Fruit fly (Drosophila melanogaster) whole organism, embryonic: ENCODE data around the gene Mic26-27.

ENCODE experiments used
- Atf3 ChIP-seq: fragments of 200-800 bp; sonication (Bioruptor generic); optimal IDR thresholded peaks from 3 replicates; lab custom pipeline; 2016; ENCODE audit warnings: missing biosample characterization, missing genetic modification characterization
- BEAF-32 ChIP-seq: fragments of 200-800 bp; sonication (Bioruptor generic); optimal IDR thresholded peaks from 3 replicates; lab custom pipeline; 2017; ENCODE audit warnings: missing biosample characterization, missing genetic modification characterization, mild to moderate bottlenecking, moderate library complexity, missing genetic modification reagents
- BtbVII ChIP-seq: fragments of 200-800 bp; sonication (Bioruptor generic); optimal IDR thresholded peaks from 3 replicates; lab custom pipeline; 2017; ENCODE audit warnings: missing biosample characterization, mild to moderate bottlenecking, missing genetic modification characterization
- CG10274 ChIP-seq: fragments of 200-800 bp; sonication (Bioruptor generic); optimal IDR thresholded peaks from 3 replicates; lab custom pipeline; 2017; ENCODE audit warnings: missing biosample characterization, mild to moderate bottlenecking, missing genetic modification characterization
- CG10321 ChIP-seq: fragments of 200-800 bp; sonication (Bioruptor generic); IDR thresholded peaks from 2 replicates; pipeline ENCODE4 v1.3.6; 2022; ENCODE audit warnings: missing biosample characterization, missing genetic modification characterization
- CG14441 ChIP-seq: fragments of 200-800 bp; sonication (Bioruptor generic); IDR thresholded peaks from 2 replicates; pipeline ENCODE4 v1.3.6; 2022; ENCODE audit warnings: missing biosample characterization, missing genetic modification characterization
- CG15269 ChIP-seq: fragments of 200-800 bp; sonication (Bioruptor generic); optimal IDR thresholded peaks from 2 replicates; lab custom pipeline; 2018; ENCODE audit warnings: missing biosample characterization, mild to moderate bottlenecking, missing genetic modification characterization, moderate library complexity
- CG15514 ChIP-seq: fragments of 200-800 bp; sonication (Bioruptor generic); optimal IDR thresholded peaks from 3 replicates; lab custom pipeline; 2017; ENCODE audit warnings: missing biosample characterization, missing genetic modification characterization, mild to moderate bottlenecking, moderate library complexity, missing genetic modification reagents
- CG18599 ChIP-seq: fragments of 200-800 bp; sonication (Bioruptor generic); optimal IDR thresholded peaks from 3 replicates; lab custom pipeline; 2017; ENCODE audit warnings: missing biosample characterization, missing genetic modification characterization, mild to moderate bottlenecking, moderate library complexity, missing genetic modification reagents
- CG2199 ChIP-seq: fragments of 200-800 bp; sonication (Bioruptor generic); IDR thresholded peaks from 3 replicates; pipeline ENCODE4 v1.3.6; 2022; ENCODE audit warnings: missing biosample characterization, missing genetic modification characterization
- CG30403 ChIP-seq: fragments of 200-800 bp; sonication (Bioruptor generic); optimal IDR thresholded peaks from 3 replicates; lab custom pipeline; 2016; ENCODE audit warnings: missing biosample characterization, missing genetic modification characterization
- CG30431 ChIP-seq: fragments of 200-800 bp; sonication (Bioruptor generic); optimal IDR thresholded peaks from 2 replicates; lab custom pipeline; 2017; ENCODE audit warnings: missing biosample characterization, missing genetic modification characterization
- CG32772 ChIP-seq: fragments of 200-800 bp; sonication (Bioruptor generic); IDR thresholded peaks from 2 replicates; pipeline ENCODE4 v1.3.6; 2022; ENCODE audit warnings: missing biosample characterization, missing genetic modification characterization
- CG3838 ChIP-seq: fragments of 200-800 bp; sonication (Bioruptor generic); optimal IDR thresholded peaks from 3 replicates; lab custom pipeline; 2016; ENCODE audit warnings: missing biosample characterization, missing genetic modification characterization
- CG3995 ChIP-seq: fragments of 200-800 bp; sonication (Bioruptor generic); optimal IDR thresholded peaks from 3 replicates; lab custom pipeline; 2016; ENCODE audit warnings: missing biosample characterization, missing genetic modification characterization
- CG43689 ChIP-seq: fragments of 200-800 bp; sonication (Bioruptor generic); IDR thresholded peaks from 2 replicates; pipeline ENCODE4 v1.3.6; 2022; ENCODE audit warnings: missing biosample characterization, missing genetic modification characterization
- CG5245 ChIP-seq: fragments of 200-800 bp; sonication (Bioruptor generic); optimal IDR thresholded peaks from 3 replicates; lab custom pipeline; 2016; ENCODE audit warnings: missing biosample characterization, missing genetic modification characterization
- CG7556 ChIP-seq: fragments of 200-800 bp; sonication (Bioruptor generic); optimal IDR thresholded peaks from 2 replicates; lab custom pipeline; 2017; ENCODE audit warnings: missing biosample characterization, mild to moderate bottlenecking, missing genetic modification characterization
- CG7928 ChIP-seq: fragments of 200-800 bp; sonication (Bioruptor generic); optimal IDR thresholded peaks from 2 replicates; lab custom pipeline; 2017; ENCODE audit warnings: missing biosample characterization, mild to moderate bottlenecking, missing genetic modification characterization
- CG7987 ChIP-seq: fragments of 200-800 bp; sonication (Bioruptor generic); optimal IDR thresholded peaks from 2 replicates; lab custom pipeline; 2018; ENCODE audit warnings: missing biosample characterization, mild to moderate bottlenecking, missing genetic modification characterization, moderate library complexity
- CG8944 ChIP-seq: fragments of 200-800 bp; sonication (Bioruptor generic); optimal IDR thresholded peaks from 3 replicates; lab custom pipeline; 2016; ENCODE audit warnings: missing biosample characterization, missing genetic modification characterization
- CG9727 ChIP-seq: fragments of 200-800 bp; sonication (Bioruptor generic); optimal IDR thresholded peaks from 3 replicates; lab custom pipeline; 2017; ENCODE audit warnings: missing biosample characterization, mild to moderate bottlenecking, missing genetic modification characterization
- Drgx ChIP-seq: fragments of 200-800 bp; sonication (Bioruptor generic); IDR thresholded peaks from 2 replicates; pipeline ENCODE4 v1.3.6; 2022; ENCODE audit warnings: missing biosample characterization, missing genetic modification characterization
- Elba2 ChIP-seq: fragments of 200-800 bp; sonication (Bioruptor generic); optimal IDR thresholded peaks from 3 replicates; lab custom pipeline; 2016; ENCODE audit warnings: missing biosample characterization, missing genetic modification characterization
- Ets65A ChIP-seq: fragments of 200-800 bp; sonication (Bioruptor generic); peaks from one replicate; lab custom pipeline; 2016; ENCODE audit warnings: missing biosample characterization, missing genetic modification characterization
- Fer1 ChIP-seq: fragments of 200-800 bp; sonication (Bioruptor generic); optimal IDR thresholded peaks from 2 replicates; lab custom pipeline; 2017; ENCODE audit warnings: missing biosample characterization, mild to moderate bottlenecking, missing genetic modification characterization
- H2.0 ChIP-seq: fragments of 200-800 bp; sonication (Bioruptor generic); IDR thresholded peaks from 2 replicates; pipeline ENCODE4 v1.3.6; 2022; ENCODE audit warnings: missing biosample characterization, missing genetic modification characterization
- Hey ChIP-seq: fragments of 200-800 bp; sonication (Bioruptor generic); optimal IDR thresholded peaks from 3 replicates; lab custom pipeline; 2018; ENCODE audit warnings: missing biosample characterization, mild to moderate bottlenecking, missing genetic modification characterization
- Lhr ChIP-seq: fragments of 200-800 bp; sonication (Bioruptor generic); optimal IDR thresholded peaks from 3 replicates; lab custom pipeline; 2017; ENCODE audit warnings: mild to moderate bottlenecking, missing biosample characterization, missing genetic modification reagents, missing genetic modification characterization
- Lim3 ChIP-seq: fragments of 200-800 bp; sonication (Bioruptor generic); IDR thresholded peaks from 2 replicates; pipeline ENCODE4 v1.3.6; 2022; ENCODE audit warnings: missing biosample characterization, missing genetic modification characterization
- NFAT ChIP-seq: fragments of 200-800 bp; sonication (Bioruptor generic); IDR thresholded peaks from 2 replicates; pipeline ENCODE4 v1.3.6; 2022; ENCODE audit warnings: missing biosample characterization, missing genetic modification characterization
- Oaz ChIP-seq: fragments of 200-800 bp; sonication (Bioruptor generic); IDR thresholded peaks from 2 replicates; pipeline ENCODE4 v1.3.6; 2022; ENCODE audit warnings: missing biosample characterization, missing genetic modification characterization
- Rfx ChIP-seq: fragments of 200-800 bp; sonication (Bioruptor generic); IDR thresholded peaks from 2 replicates; pipeline ENCODE4 v1.3.6; 2022; ENCODE audit warnings: missing biosample characterization, missing genetic modification characterization
- ac ChIP-seq: fragments of 200-800 bp; sonication (Bioruptor generic); optimal IDR thresholded peaks from 3 replicates; lab custom pipeline; 2017; ENCODE audit warnings: missing biosample characterization, mild to moderate bottlenecking, missing genetic modification characterization
- corto ChIP-seq: fragments of 200-800 bp; sonication (Bioruptor generic); optimal IDR thresholded peaks from 2 replicates; lab custom pipeline; 2016; ENCODE audit warnings: missing biosample characterization, mild to moderate bottlenecking, missing genetic modification characterization, moderate library complexity
- esg ChIP-seq: fragments of 200-800 bp; sonication (Bioruptor generic); conservative IDR thresholded peaks from 2 replicates; pipeline ENCODE4 v1.3.6; 2022; ENCODE audit warnings: missing biosample characterization, missing genetic modification characterization
- eve ChIP-seq, 2 experiments: fragments of >200 bp; optimal IDR thresholded peaks; 2 replicates each; lab custom pipeline; 2017; ENCODE audit warnings: missing biosample characterization in 2 of 2, missing genetic modification characterization in 2 of 2
- ftz-f1 ChIP-seq: fragments of 200-800 bp; sonication (Bioruptor generic); optimal IDR thresholded peaks from 2 replicates; lab custom pipeline; 2016; ENCODE audit warnings: missing biosample characterization, missing genetic modification characterization
- fu2 ChIP-seq: fragments of 200-800 bp; sonication (Bioruptor generic); optimal IDR thresholded peaks from 2 replicates; lab custom pipeline; 2016; ENCODE audit warnings: missing biosample characterization, missing genetic modification characterization
- ham ChIP-seq: fragments of 200-800 bp; sonication (Bioruptor generic); IDR thresholded peaks from 2 replicates; pipeline ENCODE4 v1.3.6; 2022; ENCODE audit warnings: missing biosample characterization, missing genetic modification characterization
- ind ChIP-seq: fragments of 200-800 bp; sonication (Bioruptor generic); optimal IDR thresholded peaks from 3 replicates; lab custom pipeline; 2016; ENCODE audit warnings: missing biosample characterization, missing genetic modification characterization
- insv ChIP-seq, 2 experiments: fragments of 200-800 bp; sonication (Bioruptor generic); optimal IDR thresholded peaks; 3 replicates each; lab custom pipeline; 2016 to 2018; ENCODE audit warnings: missing biosample characterization in 2 of 2, missing genetic modification characterization in 2 of 2
- jumu ChIP-seq: fragments of 200-800 bp; sonication (Bioruptor generic); optimal IDR thresholded peaks from 3 replicates; lab custom pipeline; 2016; ENCODE audit warnings: missing biosample characterization, missing genetic modification characterization
- onecut ChIP-seq: fragments of 200-800 bp; sonication (Bioruptor generic); IDR thresholded peaks from 2 replicates; pipeline ENCODE4 v1.3.6; 2022; ENCODE audit warnings: missing biosample characterization, missing genetic modification characterization
- prd ChIP-seq, 3 experiments: fragments of >200 bp in 2 of 3; fragments of 200-800 bp in 1 of 3; sonication (Bioruptor generic) in 1 of 3; optimal IDR thresholded peaks in 2 of 3; IDR thresholded peaks in 1 of 3; 2 replicates in 2 of 3; 3 replicates in 1 of 3; pipeline versions ENCODE4 v1.3.6 to Lab custom; 2017 to 2022; ENCODE audit warnings: missing biosample characterization in 1 of 3, missing genetic modification characterization in 1 of 3
- sd ChIP-seq: fragments of 200-800 bp; sonication (Bioruptor generic); optimal IDR thresholded peaks from 3 replicates; lab custom pipeline; 2018; ENCODE audit warnings: missing biosample characterization, mild to moderate bottlenecking, missing genetic modification characterization, moderate library complexity
- stc ChIP-seq: fragments of 200-800 bp; sonication (Bioruptor generic); IDR thresholded peaks from 2 replicates; pipeline ENCODE4 v1.3.6; 2022; ENCODE audit warnings: missing biosample characterization, missing genetic modification characterization
- tll ChIP-seq, 2 experiments: fragments of 200-800 bp in 1 of 2; fragments of >200 bp in 1 of 2; sonication (Bioruptor generic) in 1 of 2; optimal IDR thresholded peaks; 2 replicates each; lab custom pipeline; 2017 to 2019; ENCODE audit warnings: missing biosample characterization in 2 of 2, missing genetic modification characterization in 2 of 2, mild to moderate bottlenecking in 1 of 2, moderate library complexity in 1 of 2
- toy ChIP-seq: fragments of 200-800 bp; sonication (Bioruptor generic); IDR thresholded peaks from 2 replicates; pipeline ENCODE4 v1.3.6; 2022; ENCODE audit warnings: missing biosample characterization, missing genetic modification characterization
- twi ChIP-seq: fragments of 200-800 bp; optimal IDR thresholded peaks from 2 replicates; lab custom pipeline; 2019; ENCODE audit warnings: missing biosample characterization, mild to moderate bottlenecking, missing genetic modification characterization, moderate library complexity
- wek ChIP-seq: fragments of 200-800 bp; sonication (Bioruptor generic); optimal IDR thresholded peaks from 3 replicates; lab custom pipeline; 2018; ENCODE audit warnings: missing biosample characterization, mild to moderate bottlenecking, missing genetic modification characterization, moderate library complexity

Mic26-27 gene

DNA sequence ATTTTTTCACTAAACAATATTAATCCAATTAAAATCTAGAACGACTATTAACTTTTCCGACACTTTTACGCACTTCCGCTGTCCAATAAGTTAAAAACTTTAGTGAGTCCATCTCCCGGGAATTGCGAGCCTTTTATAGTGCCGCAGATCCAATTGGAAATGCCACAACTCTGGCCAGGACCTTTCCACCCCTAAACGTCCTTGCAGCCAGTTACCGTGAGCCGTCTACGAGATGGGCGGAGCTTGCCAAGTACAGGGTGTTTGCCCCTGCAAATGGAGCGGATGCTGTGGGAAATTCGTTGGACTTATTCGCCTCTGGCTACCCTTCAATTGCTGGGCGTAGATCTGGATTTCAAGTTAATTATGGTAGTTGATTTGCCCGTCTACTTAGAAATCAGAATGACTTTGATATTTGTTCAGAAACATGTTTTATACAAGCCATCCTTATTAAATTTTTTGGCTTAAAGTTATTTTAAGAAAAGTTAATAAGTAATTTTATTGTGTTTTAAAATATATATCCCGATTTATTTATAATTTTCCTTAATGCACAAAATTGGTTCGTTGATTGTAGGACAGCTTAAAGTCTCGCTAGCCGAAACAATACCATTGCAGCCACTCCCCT lies 4.7 kb upstream of the Mic26-27 start, which contains the start of gene Fer2 (continued):
- TF ChIP-seq stc (GFP tag; lab: Robert Waterston, UW) (no peak), sd (tag; lab: Kevin White, UChicago) (no peak), ham (GFP tag; lab: Robert Waterston, UW) (no peak), Fer1 (GFP tag; lab: Kevin White, UChicago) (peak; percentile 57), CG2199 (no peak), NFAT (GFP tag; lab: Robert Waterston, UW) (no peak), tll (GFP tag; optimal IDR thresholded peaks at IDR 0.05; lab: Kevin White, UChicago) (no peak), twi (tag; lab: Kevin White, UChicago) (no peak), BtbVII (GFP tag; lab: Kevin White, UChicago) (peak; percentile 12), CG7556 (GFP tag; lab: Kevin White, UChicago) (peak; percentile 1), Atf3 (GFP tag; lab: Kevin White, UChicago) (no peak), ac (no peak), Oaz (no peak), H2.0 (GFP tag; lab: Robert Waterston, UW) (no peak), CG7928 (no peak), Drgx (no peak), corto (no peak), ftz-f1 (no peak), Ets65A (GFP tag; lab: Kevin White, UChicago) (no peak), ind (GFP tag; lab: Kevin White, UChicago) (no peak), Lhr (GFP tag; lab: Kevin White, UChicago) (no peak), fu2 (GFP tag; lab: Kevin White, UChicago) (no peak), CG30431 (GFP tag; lab: Kevin White, UChicago) (no peak), CG30403 (GFP tag; lab: Kevin White, UChicago) (no peak), CG7987 (GFP tag; lab: Kevin White, UChicago) (no peak), CG18599 (peak; percentile 49), toy (GFP tag; lab: Robert Waterston, UW) (no peak), CG43689 (GFP tag; lab: Robert Waterston, UW) (no peak), CG3838 (GFP tag; lab: Kevin White, UChicago) (no peak), insv (GFP tag; optimal IDR thresholded peaks at IDR 0.05; lab: Kevin White, UChicago) (peak in 1 of 2 experiments; percentile 82), prd (optimal IDR thresholded peaks at IDR 0.05; lab: Kevin White, UChicago) (no peak), prd (GFP tag; IDR thresholded peaks at IDR 0.05; lab: Robert Waterston, UW) (0 out of 3 replicates have a peak, but pooled peaks have one; percentile 23), onecut (GFP tag; lab: Robert Waterston, UW) (no peak), CG5245 (no peak), eve (GFP tag; optimal IDR thresholded peaks at IDR 0.05; lab: Kevin White, UChicago) (no peak), BEAF-32 (GFP tag; lab: Kevin White, UChicago) (no peak), esg (GFP tag; lab: Robert Waterston, UW) (no peak), CG14441 (GFP tag; lab: Robert Waterston, UW) (no peak), wek (GFP tag; lab: Kevin White, UChicago) (no peak), Elba2 (GFP tag; lab: Kevin White, UChicago) (peak; percentile 61), CG32772 (no peak), Lim3 (no peak), CG8944 (no peak), jumu (GFP tag; lab: Kevin White, UChicago) (no peak), Hey (tag; lab: Kevin White, UChicago) (no peak), CG10274 (peak; percentile 91), Rfx (GFP tag; lab: Robert Waterston, UW) (no peak), CG15514 (GFP tag; lab: Kevin White, UChicago) (no peak), CG3995 (no peak), CG15269 (no peak), CG10321 (GFP tag; lab: Robert Waterston, UW) (no peak), CG9727 (GFP tag; lab: Kevin White, UChicago) (peak; percentile 19)
